Worm (Caenorhabditis elegans) whole organism, mixed stage, embryonic: Measurements from ENCODE around the gene Y39G8B.7.

Experiments
- M03D4.4 ChIP-seq: sonication (generic microtip); optimal IDR thresholded peaks from 2 replicates; lab custom pipeline; 2017; ENCODE audit warnings: mild to moderate bottlenecking, missing genetic modification characterization, missing compliant biosample characterization
- bed-3 ChIP-seq: fragments of 200-800 bp; sonication (Bioruptor generic); optimal IDR thresholded peaks from 3 replicates; lab custom pipeline; 2018; ENCODE audit warnings: mild to moderate bottlenecking, missing genetic modification characterization, moderate library complexity, missing compliant biosample characterization
- blmp-1 ChIP-seq: fragments of 150-350 bp; optimal IDR thresholded peaks from 2 replicates; lab custom pipeline; 2014; ENCODE audit warnings: missing biosample characterization, missing genetic modification characterization
- ceh-83 ChIP-seq: fragments of 200-800 bp; sonication (Bioruptor generic); optimal IDR thresholded peaks from 2 replicates; lab custom pipeline; 2018; ENCODE audit warnings: mild to moderate bottlenecking, missing genetic modification characterization, missing compliant biosample characterization
- ces-1 ChIP-seq: fragments of 150-350 bp; optimal IDR thresholded peaks from 2 replicates; lab custom pipeline; 2014; ENCODE audit warnings: missing biosample characterization, missing genetic modification reagents, missing genetic modification characterization
- cnd-1 ChIP-seq: fragments of 200-800 bp; sonication (Bioruptor generic); optimal IDR thresholded peaks from 2 replicates; lab custom pipeline; 2018; ENCODE audit warnings: mild to moderate bottlenecking, missing genetic modification characterization, missing compliant biosample characterization
- drap-1 ChIP-seq: fragments of 200-800 bp; sonication (Bioruptor generic); optimal IDR thresholded peaks from 3 replicates; lab custom pipeline; 2018; ENCODE audit warnings: mild to moderate bottlenecking, missing genetic modification characterization, missing compliant biosample characterization
- elt-1 ChIP-seq: sonication (generic microtip); optimal IDR thresholded peaks from 2 replicates; lab custom pipeline; 2017; ENCODE audit warnings: missing genetic modification characterization, mild to moderate bottlenecking, missing compliant biosample characterization, antibody characterized with exemption, moderate library complexity, borderline replicate concordance; ENCODE audit not compliant: insufficient read depth
- elt-3 ChIP-seq: fragments of 150-350 bp; optimal IDR thresholded peaks from 2 replicates; lab custom pipeline; 2014; ENCODE audit warnings: missing biosample characterization, missing genetic modification characterization
- flh-1 ChIP-seq: fragments of 200-800 bp; sonication (Bioruptor generic); optimal IDR thresholded peaks from 2 replicates; lab custom pipeline; 2018; ENCODE audit warnings: mild to moderate bottlenecking, missing genetic modification characterization, moderate library complexity, missing compliant biosample characterization
- ham-2 ChIP-seq: fragments of 200-800 bp; sonication (Bioruptor generic); optimal IDR thresholded peaks from 2 replicates; lab custom pipeline; 2018; ENCODE audit warnings: mild to moderate bottlenecking, missing genetic modification characterization, missing compliant biosample characterization
- hlh-1 ChIP-seq: fragments of 150-350 bp; optimal IDR thresholded peaks from 2 replicates; lab custom pipeline; 2014; ENCODE audit warnings: missing biosample characterization, missing genetic modification reagents, missing genetic modification characterization
- lsy-2 ChIP-seq: fragments of 150-350 bp; optimal IDR thresholded peaks from 2 replicates; lab custom pipeline; 2014; ENCODE audit warnings: missing biosample characterization, missing genetic modification characterization
- mab-5 ChIP-seq: fragments of 150-350 bp; optimal IDR thresholded peaks from 2 replicates; lab custom pipeline; 2014; ENCODE audit warnings: missing biosample characterization, missing genetic modification characterization
- mep-1 ChIP-seq: fragments of 150-350 bp; optimal IDR thresholded peaks from 2 replicates; lab custom pipeline; 2017; ENCODE audit warnings: missing biosample characterization, missing genetic modification reagents, missing genetic modification characterization, inconsistent platforms
- mls-2 ChIP-seq: sonication (generic microtip); optimal IDR thresholded peaks from 2 replicates; lab custom pipeline; 2016; ENCODE audit warnings: mild to moderate bottlenecking, missing genetic modification characterization, moderate library complexity, missing compliant biosample characterization
- nhr-12 ChIP-seq: fragments of 150-350 bp; optimal IDR thresholded peaks from 2 replicates; lab custom pipeline; 2014; ENCODE audit warnings: missing biosample characterization, missing genetic modification characterization
- nhr-2 ChIP-seq: fragments of 150-350 bp; optimal IDR thresholded peaks from 2 replicates; lab custom pipeline; 2014; ENCODE audit warnings: missing biosample characterization, missing genetic modification characterization
- nhr-237 ChIP-seq: fragments of 150-350 bp; optimal IDR thresholded peaks from 2 replicates; lab custom pipeline; 2014; ENCODE audit warnings: missing biosample characterization, missing genetic modification characterization
- nhr-28 ChIP-seq: fragments of 150-350 bp; optimal IDR thresholded peaks from 2 replicates; lab custom pipeline; 2014; ENCODE audit warnings: missing biosample characterization, missing genetic modification characterization
- pha-4 ChIP-seq: fragments of 150-350 bp; optimal IDR thresholded peaks from 2 replicates; lab custom pipeline; 2018; ENCODE audit warnings: missing biosample characterization, missing genetic modification reagents, missing genetic modification characterization
- sem-2 ChIP-seq: fragments of 200-800 bp; sonication (Bioruptor generic); optimal IDR thresholded peaks from 2 replicates; lab custom pipeline; 2018; ENCODE audit warnings: mild to moderate bottlenecking, missing genetic modification characterization, missing compliant biosample characterization
- unc-120 ChIP-seq: sonication (generic microtip); optimal IDR thresholded peaks from 2 replicates; lab custom pipeline; 2017; ENCODE audit warnings: missing genetic modification characterization, missing compliant biosample characterization; ENCODE audit not compliant: poor library complexity, severe bottlenecking
- unc-39 ChIP-seq: fragments of 150-350 bp; optimal IDR thresholded peaks from 2 replicates; lab custom pipeline; 2014; ENCODE audit warnings: missing biosample characterization, missing genetic modification characterization
- unc-62 ChIP-seq: fragments of 150-350 bp; optimal IDR thresholded peaks from 2 replicates; lab custom pipeline; 2014; ENCODE audit warnings: missing biosample characterization, missing genetic modification reagents, missing genetic modification characterization
- zip-8 ChIP-seq: fragments of 150-350 bp; optimal IDR thresholded peaks from 2 replicates; lab custom pipeline; 2014; ENCODE audit warnings: missing biosample characterization, missing genetic modification characterization
- ztf-11 ChIP-seq: fragments of 150-350 bp; optimal IDR thresholded peaks from 2 replicates; lab custom pipeline; 2014; ENCODE audit warnings: missing biosample characterization, missing genetic modification characterization

The Y39G8B.7 gene

ce11 chrII:13994934-13995333 lies at the start of gene Y39G8B.7:
Y39G8B.7 (minus strand) TSS chrII:13995034.
- TF ChIP-seq mls-2 (tag; lab: Kevin White, UChicago) (no peak), flh-1 (no peak), unc-120 (tag; lab: Kevin White, UChicago) (no peak), ztf-11 (tag; lab: Kevin White, UChicago) (no peak), M03D4.4 (tag; lab: Kevin White, UChicago) (no peak), hlh-1 (tag; lab: Kevin White, UChicago) (no peak), nhr-12 (tag; lab: Kevin White, UChicago) (no peak), pha-4 (tag; lab: Kevin White, UChicago) (no peak), ceh-83 (GFP tag; lab: Kevin White, UChicago) (no peak), drap-1 (no peak)

ce11 chrII:14044199-14044598 lies 49.4 kb upstream of the Y39G8B.7 start:
- TF ChIP-seq unc-62 (GFP tag; lab: Kevin White, UChicago) (no peak), unc-120 (tag; lab: Kevin White, UChicago) (peak; percentile 3)

ce11 chrII:14042836-14043604 lies 48.2 kb upstream of the Y39G8B.7 start:
- TF ChIP-seq nhr-12 (tag; lab: Kevin White, UChicago), result no peak
- TF ChIP-seq nhr-2 (tag; lab: Kevin White, UChicago), result peak; percentile 93
- TF ChIP-seq cnd-1, result peak; percentile 24
- TF ChIP-seq pha-4 (tag; lab: Kevin White, UChicago), result peak; percentile 61
- peak; percentile 8 for TF ChIP-seq ces-1
- peak; percentile 20 for TF ChIP-seq unc-39
- TF ChIP-seq elt-1 (tag; lab: Kevin White, UChicago), result peak; percentile 67
- no peak for TF ChIP-seq lsy-2
- TF ChIP-seq mep-1, result no peak
- TF ChIP-seq mls-2 (tag; lab: Kevin White, UChicago), result peak; percentile 1

ce11 chrII:14040204-14040842 lies 45.5 kb upstream of the Y39G8B.7 start:
- TF ChIP-seq ham-2 (GFP tag; lab: Kevin White, UChicago) (no peak), nhr-28 (tag; lab: Kevin White, UChicago) (no peak), blmp-1 (tag; lab: Kevin White, UChicago) (no peak), ces-1 (peak; percentile 43), unc-120 (tag; lab: Kevin White, UChicago) (peak; percentile 23), pha-4 (tag; lab: Kevin White, UChicago) (peak; percentile 81), hlh-1 (tag; lab: Kevin White, UChicago) (peak; percentile 15), unc-62 (GFP tag; lab: Kevin White, UChicago) (peak; percentile 53), nhr-237 (tag; lab: Kevin White, UChicago) (peak; percentile 24), elt-3 (tag; lab: Kevin White, UChicago) (no peak), sem-2 (GFP tag; lab: Kevin White, UChicago) (no peak), mep-1 (no peak), mab-5 (tag; lab: Kevin White, UChicago) (no peak), mls-2 (tag; lab: Kevin White, UChicago) (peak; percentile 55)

ce11 chrII:14039811-14040203 lies 45.0 kb upstream of the Y39G8B.7 start:
- no peak for TF ChIP-seq zip-8 (tag; lab: Kevin White, UChicago)
- TF ChIP-seq, all 35 proteins: peak for 0

ce11 chrII:14038331-14038730 lies 43.5 kb upstream of the Y39G8B.7 start:
- TF ChIP-seq bed-3 (GFP tag; lab: Kevin White, UChicago) (no peak), zip-8 (tag; lab: Kevin White, UChicago) (no peak), nhr-237 (tag; lab: Kevin White, UChicago) (peak; percentile 9)
- TF ChIP-seq, all 35 proteins: peak for 1
